Worm (Caenorhabditis elegans): Measurements from ENCODE around the gene T28D9.4.

- TF ChIP-seq egl-44 (GFP tag; IDR thresholded peaks at IDR 0.05) (no peak), Y53G8AR.9 (GFP tag; conservative IDR thresholded peaks at IDR 0.05) (no peak), unc-130 (GFP tag; optimal IDR thresholded peaks at IDR 0.05) (no peak), sea-2 (GFP tag; IDR thresholded peaks at IDR 0.05) (no peak), unc-62 (GFP tag; optimal IDR thresholded peaks at IDR 0.05) (no peak), Y53F4B.3 (GFP tag; IDR thresholded peaks at IDR 0.05) (no peak), ztf-25 (GFP tag; IDR thresholded peaks at IDR 0.05) (no peak), ztf-6 (GFP tag; IDR thresholded peaks at IDR 0.05) (no peak), ama-1 (optimal IDR thresholded peaks at IDR 0.05) (no peak), ama-1 (GFP tag; optimal IDR thresholded peaks at IDR 0.05) (no peak), mcd-1 (GFP tag; IDR thresholded peaks at IDR 0.05) (no peak), K11D2.4 (GFP tag; IDR thresholded peaks at IDR 0.05) (no peak), F10E7.11 (tag; optimal IDR thresholded peaks at IDR 0.05) (no peak), athp-1 (tag; optimal IDR thresholded peaks at IDR 0.05) (no peak)
Observed at ce11 chrII:6482762-6483161, 6.0 kb downstream of the T28D9.4 start.
